Worm (Caenorhabditis elegans): Measurements from ENCODE around the gene pqn-73.

The pqn-73 gene

ce11 chrII:8525133-8525736 is 15.3 kb upstream of the pqn-73 start, which contains the start of the genes prp-9 and mrps-18B:
prp-9 (minus strand) TSS chrII:8525396.
mrps-18B (plus strand) TSS chrII:8525681.
- TF ChIP-seq snpc-4 (tag; optimal IDR thresholded peaks at IDR 0.05) (peak; percentile 71), nhr-43 (tag; optimal IDR thresholded peaks at IDR 0.05; ENCODE audit: poor library complexity, severe bottlenecking) (no peak), elt-2 (tag; optimal IDR thresholded peaks at IDR 0.05) (peak; percentile 13), lin-15B (tag; optimal IDR thresholded peaks at IDR 0.05) (peak; percentile 33), nhr-77 (tag; optimal IDR thresholded peaks at IDR 0.05) (no peak), unc-62 (GFP tag; optimal IDR thresholded peaks at IDR 0.05) (no peak), nhr-28 (tag; optimal IDR thresholded peaks at IDR 0.05) (no peak), unc-39 (tag; optimal IDR thresholded peaks at IDR 0.05) (no peak), aly-2 (tag; optimal IDR thresholded peaks at IDR 0.05) (no peak), pha-4 (tag; optimal IDR thresholded peaks at IDR 0.05) (peak; percentile 71), hmg-11 (tag; optimal IDR thresholded peaks at IDR 0.05) (peak; percentile 1), nhr-23 (tag; optimal IDR thresholded peaks at IDR 0.05) (peak; percentile 67)

DNA sequence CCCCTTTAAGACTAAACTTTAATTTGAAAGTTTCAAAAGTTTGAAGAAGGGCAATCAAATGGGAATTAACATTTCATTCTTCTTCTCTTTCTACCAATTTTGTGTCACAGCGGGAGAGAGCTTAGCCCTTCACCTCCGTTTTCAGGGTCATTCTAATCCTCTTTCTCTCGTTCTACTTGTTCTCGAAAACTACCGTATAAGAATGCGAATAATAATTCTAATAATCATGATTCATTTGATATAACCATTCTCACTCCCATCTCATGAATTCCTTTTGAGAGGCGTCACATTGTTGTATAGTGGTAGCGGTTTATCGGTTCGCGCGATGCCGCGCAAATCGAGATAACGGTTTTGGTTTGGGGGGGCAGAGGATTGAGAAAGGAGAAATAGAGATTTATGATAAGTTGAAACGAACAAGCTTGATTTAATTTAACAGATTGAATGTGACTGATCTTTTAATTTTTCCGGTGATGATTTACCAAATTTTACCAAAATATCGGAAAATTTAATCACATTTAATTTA is 11.3 kb upstream of the pqn-73 start:
- TF ChIP-seq ama-1 (optimal IDR thresholded peaks at IDR 0.05) (no peak), nhr-23 (tag; optimal IDR thresholded peaks at IDR 0.05) (peak; percentile 11), lsy-12 (tag; optimal IDR thresholded peaks at IDR 0.05) (no peak), nhr-25 (tag; optimal IDR thresholded peaks at IDR 0.05) (peak; percentile 50), elt-2 (tag; optimal IDR thresholded peaks at IDR 0.05) (no peak)

DNA sequence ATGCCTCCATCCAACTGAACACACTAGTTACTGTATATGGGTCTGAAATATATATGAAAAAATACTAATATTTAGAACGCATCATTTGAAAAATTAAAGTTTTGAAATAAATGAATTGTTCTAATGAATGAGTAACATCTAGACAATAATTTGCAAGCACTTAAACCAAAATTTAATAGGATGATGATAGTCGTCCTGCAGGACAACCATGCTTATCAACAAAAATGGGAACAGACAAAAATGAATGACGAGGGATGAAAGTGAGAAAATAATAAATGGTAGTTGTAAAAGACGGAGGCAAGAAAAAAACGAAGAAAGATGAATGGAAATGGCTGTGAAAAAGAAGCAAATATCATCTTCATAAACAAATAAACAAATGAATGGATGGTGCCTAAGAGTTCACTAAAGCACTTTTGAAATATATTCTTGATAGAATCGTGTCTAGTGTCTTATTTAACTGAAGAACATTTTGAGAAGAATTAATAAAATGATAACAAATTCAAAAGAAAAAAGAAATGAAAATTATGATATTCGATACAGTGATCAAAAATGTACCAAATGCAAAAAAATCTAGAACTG is 9.2 kb upstream of the pqn-73 start, which contains the start of gene gldi-7:
Gene gldi-7, minus strand, starts transcription at position 42 of the 579 bp plus-strand sequence.
- TF ChIP-seq lsy-12 (tag; optimal IDR thresholded peaks at IDR 0.05) (no peak), nhr-43 (tag; optimal IDR thresholded peaks at IDR 0.05; ENCODE audit: poor library complexity, severe bottlenecking) (no peak), pqm-1 (tag; optimal IDR thresholded peaks at IDR 0.05) (peak; percentile 15), hmg-11 (tag; optimal IDR thresholded peaks at IDR 0.05) (no peak), nhr-67 (tag; optimal IDR thresholded peaks at IDR 0.05) (no peak), egl-27 (tag; optimal IDR thresholded peaks at IDR 0.05) (no peak)

DNA sequence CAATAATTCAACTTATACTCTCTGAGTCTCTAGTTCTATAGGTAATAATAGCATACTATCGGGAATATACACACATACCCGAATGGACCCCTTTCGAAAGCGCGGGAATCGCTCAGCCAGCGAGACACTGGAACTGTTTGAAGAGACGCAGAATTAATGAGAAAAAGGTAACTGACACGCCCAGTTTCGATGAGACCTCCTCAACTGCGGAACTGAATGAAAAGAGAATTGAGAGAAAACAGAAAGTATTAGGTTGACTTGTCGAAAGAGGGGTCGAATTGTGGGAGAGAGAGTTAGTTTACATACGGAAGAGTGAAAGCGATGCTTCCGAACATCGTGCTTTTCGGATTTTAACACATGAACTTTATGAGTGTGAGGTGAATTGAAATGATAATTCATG is 8.5 kb upstream of the pqn-73 start:
- TF ChIP-seq pha-4 (tag; optimal IDR thresholded peaks at IDR 0.05) (peak; percentile 20), sea-2 (GFP tag; optimal IDR thresholded peaks at IDR 0.05) (no peak), nhr-25 (tag; optimal IDR thresholded peaks at IDR 0.05) (peak; percentile 49), nhr-23 (tag; optimal IDR thresholded peaks at IDR 0.05) (peak; percentile 39)

ce11 chrII:8536060-8536459 is 4.5 kb upstream of the pqn-73 start, which contains the start of gene W01C9.2:
W01C9.2 (plus strand) TSS chrII:8536360.
- TF ChIP-seq snpc-4 (tag; optimal IDR thresholded peaks at IDR 0.05) (no peak), eor-1 (tag; optimal IDR thresholded peaks at IDR 0.05) (no peak), elt-1 (tag; optimal IDR thresholded peaks at IDR 0.05) (no peak)

ce11 chrII:8545315-8545714 is 4.8 kb downstream of the pqn-73 start, which contains the start of gene decr-1.2:
decr-1.2 (plus strand) TSS chrII:8545615.
- no peak for TF ChIP-seq daf-12 (tag; optimal IDR thresholded peaks at IDR 0.05)
- no peak for TF ChIP-seq fkh-2 (tag; optimal IDR thresholded peaks at IDR 0.05)
- no peak for TF ChIP-seq lin-39 (tag; optimal IDR thresholded peaks at IDR 0.05)
- no peak for TF ChIP-seq tbx-2 (tag; optimal IDR thresholded peaks at IDR 0.05)
- no peak for TF ChIP-seq R02D3.7 (tag; optimal IDR thresholded peaks at IDR 0.05)
- TF ChIP-seq nhr-77 (tag; optimal IDR thresholded peaks at IDR 0.05) = no peak
- TF ChIP-seq ceh-9 (tag; optimal IDR thresholded peaks at IDR 0.05) = no peak
- TF ChIP-seq zag-1 (tag; optimal IDR thresholded peaks at IDR 0.05) = no peak
- TF ChIP-seq eor-1 (tag; optimal IDR thresholded peaks at IDR 0.05) = no peak
- TF ChIP-seq sea-2 (GFP tag; optimal IDR thresholded peaks at IDR 0.05) = no peak
- no peak for TF ChIP-seq ama-1 (optimal IDR thresholded peaks at IDR 0.05)
- no peak for TF ChIP-seq elt-1 (tag; optimal IDR thresholded peaks at IDR 0.05)
- TF ChIP-seq elt-3 (tag; optimal IDR thresholded peaks at IDR 0.05) = no peak
